Fruit fly (Drosophila melanogaster): ENCODE data around the gene aru.

aru gene

DNA sequence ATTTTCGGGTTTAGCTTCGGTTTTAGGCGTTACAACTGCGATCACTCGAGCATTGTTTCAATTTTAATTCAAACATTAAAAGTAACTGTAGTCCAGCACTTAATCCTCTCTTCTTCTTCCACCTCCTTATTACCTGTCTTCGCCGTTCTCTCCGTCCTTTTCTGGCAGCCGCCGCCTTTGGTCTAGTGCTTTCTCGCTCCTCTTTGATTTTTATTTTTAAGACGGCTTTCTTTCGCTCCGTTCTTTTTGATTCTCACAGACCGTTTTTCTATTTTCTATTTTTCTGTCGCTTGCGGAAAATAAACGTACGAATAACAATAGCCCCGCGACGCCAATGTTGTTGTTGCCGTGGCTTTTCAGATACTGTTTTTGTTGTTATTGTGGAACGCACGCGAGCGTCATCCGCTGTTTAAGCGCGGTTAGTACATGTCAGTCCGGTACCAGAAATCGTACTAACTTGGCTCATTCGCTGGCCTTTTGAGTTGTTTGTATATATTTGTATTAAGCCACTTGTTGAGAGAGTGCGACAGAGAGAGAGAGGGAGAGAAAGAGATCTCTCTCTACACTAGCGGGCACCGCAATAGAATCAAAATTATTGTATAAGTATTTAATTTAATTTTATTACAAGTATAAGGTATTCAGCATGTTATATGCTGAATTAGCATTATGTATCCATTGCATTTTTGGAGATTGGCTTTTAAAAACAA lies at the start of gene aru:
Gene aru (minus strand): TSS at position 456 of the 707 bp plus-strand sequence.
- TF ChIP-seq EcR (GFP tag; optimal IDR thresholded peaks at IDR 0.05): no peak
- no peak for TF ChIP-seq usp (GFP tag; optimal IDR thresholded peaks at IDR 0.05)
- peak; percentile 25 for TF ChIP-seq CG8478 (optimal IDR thresholded peaks at IDR 0.05)
- TF ChIP-seq psq (optimal IDR thresholded peaks at IDR 0.05): no peak

DNA sequence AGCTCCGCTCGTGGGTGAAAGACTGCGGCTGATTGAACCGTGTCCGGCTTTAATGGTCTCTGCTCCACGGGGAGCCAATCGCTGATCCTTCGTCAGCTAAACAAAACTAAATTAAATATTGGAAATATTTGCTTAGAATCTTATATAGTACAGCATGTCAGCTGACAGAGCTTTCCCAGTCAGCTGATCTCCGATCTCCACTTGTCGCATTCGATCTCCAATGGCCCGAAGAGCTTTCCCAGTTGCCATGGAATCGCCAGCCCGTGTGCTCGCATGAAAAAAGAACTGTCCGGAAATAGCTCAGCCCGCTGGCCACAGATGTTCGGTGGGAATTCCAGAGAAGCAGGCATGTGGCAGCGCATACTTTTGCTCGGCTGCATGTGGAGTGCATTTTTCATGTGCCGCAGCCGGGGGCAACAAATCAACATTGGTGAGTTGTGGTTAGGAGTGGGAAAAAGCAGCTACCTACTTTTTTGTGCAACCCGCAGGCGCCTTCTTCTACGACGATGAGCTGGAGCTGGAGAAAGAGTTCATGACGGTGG lies 45.8 kb upstream of the aru start, which contains the start of gene GluRIIC:
Gene GluRIIC (plus strand): TSS at position 237 of the 542 bp plus-strand sequence.
- TF ChIP-seq CG8478 (optimal IDR thresholded peaks at IDR 0.05): no peak
- no peak for TF ChIP-seq psq (optimal IDR thresholded peaks at IDR 0.05)
- no peak for TF ChIP-seq usp (GFP tag; optimal IDR thresholded peaks at IDR 0.05)
- TF ChIP-seq EcR (GFP tag; optimal IDR thresholded peaks at IDR 0.05): no peak
- no peak for TF ChIP-seq pan (optimal IDR thresholded peaks at IDR 0.05)
- TF ChIP-seq Dll (optimal IDR thresholded peaks at IDR 0.05): no peak

DNA sequence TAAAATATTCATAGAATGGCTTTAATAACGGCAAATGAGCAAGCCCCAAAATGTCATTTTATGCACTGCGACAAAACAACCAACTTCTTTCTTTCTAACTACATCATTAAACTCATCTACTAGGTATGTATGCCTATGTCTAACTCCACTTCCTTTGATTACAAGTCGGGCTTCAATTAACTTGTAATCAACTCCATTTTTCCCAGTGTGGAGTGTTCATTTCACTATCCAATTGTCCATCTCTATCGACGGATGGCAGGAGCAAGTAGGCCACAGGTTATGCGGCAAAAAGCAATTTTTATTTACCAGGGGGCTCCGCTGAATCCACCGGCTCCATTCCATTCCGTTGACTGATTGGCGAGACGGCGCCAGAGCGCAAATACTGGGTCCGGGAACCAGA lies 35.6 kb upstream of the aru start:
- no peak for TF ChIP-seq usp (GFP tag; optimal IDR thresholded peaks at IDR 0.05)
- TF ChIP-seq EcR (GFP tag; optimal IDR thresholded peaks at IDR 0.05): no peak
- TF ChIP-seq CG8478 (optimal IDR thresholded peaks at IDR 0.05): no peak
- TF ChIP-seq pan (optimal IDR thresholded peaks at IDR 0.05): no peak
- no peak for TF ChIP-seq Dll (optimal IDR thresholded peaks at IDR 0.05)
- no peak for TF ChIP-seq psq (optimal IDR thresholded peaks at IDR 0.05)

DNA sequence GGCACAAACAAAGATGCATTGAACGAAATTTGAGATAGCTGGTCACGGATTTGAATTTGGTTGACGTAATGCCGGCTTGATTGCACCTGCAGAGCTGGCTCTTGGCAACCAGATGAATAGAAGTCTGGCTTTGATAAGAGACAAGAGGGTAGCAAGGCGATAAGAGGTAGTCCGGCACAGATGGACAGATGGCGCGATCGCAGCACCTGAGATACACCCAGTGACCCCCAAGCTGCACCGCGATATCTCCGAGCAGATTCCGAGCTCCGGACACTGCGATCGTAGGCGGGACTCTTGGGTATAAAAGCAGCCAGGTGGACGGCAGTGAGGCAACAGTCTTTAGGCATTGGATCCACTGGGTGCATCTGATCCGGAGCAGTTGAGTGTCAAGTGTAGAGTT lies 30.2 kb upstream of the aru start, which contains the start of gene Lsp1beta:
Gene Lsp1beta (plus strand): TSS at position 185 of the 400 bp plus-strand sequence.
- TF ChIP-seq psq (optimal IDR thresholded peaks at IDR 0.05): no peak
- TF ChIP-seq EcR (GFP tag; optimal IDR thresholded peaks at IDR 0.05): no peak
- TF ChIP-seq pan (optimal IDR thresholded peaks at IDR 0.05): no peak
- no peak for TF ChIP-seq CG8478 (optimal IDR thresholded peaks at IDR 0.05)
- no peak for TF ChIP-seq Dll (optimal IDR thresholded peaks at IDR 0.05)
- TF ChIP-seq usp (GFP tag; optimal IDR thresholded peaks at IDR 0.05): no peak

DNA sequence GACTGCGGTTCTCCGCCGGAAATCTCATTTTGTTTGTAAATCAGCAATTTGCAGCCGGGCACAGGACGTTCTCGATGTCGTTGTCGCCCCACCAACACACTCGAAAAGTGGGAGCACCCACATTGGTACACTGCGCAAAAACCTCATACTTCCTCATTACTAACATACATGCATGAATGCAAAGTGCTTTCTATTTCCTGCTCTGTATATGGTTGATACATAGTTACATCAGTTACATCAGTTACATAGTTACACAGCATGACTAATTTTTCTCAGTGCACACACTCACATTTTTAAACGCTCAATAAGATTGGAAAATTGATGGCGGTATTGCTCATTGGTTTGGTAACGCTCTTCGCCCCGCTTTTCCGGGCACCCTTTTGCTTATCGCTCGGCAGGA lies 29.0 kb upstream of the aru start:
- TF ChIP-seq pan (optimal IDR thresholded peaks at IDR 0.05) (no peak), CG8478 (optimal IDR thresholded peaks at IDR 0.05) (no peak), Dll (optimal IDR thresholded peaks at IDR 0.05) (no peak), usp (GFP tag; optimal IDR thresholded peaks at IDR 0.05) (no peak), psq (optimal IDR thresholded peaks at IDR 0.05) (no peak), EcR (GFP tag; optimal IDR thresholded peaks at IDR 0.05) (no peak)

DNA sequence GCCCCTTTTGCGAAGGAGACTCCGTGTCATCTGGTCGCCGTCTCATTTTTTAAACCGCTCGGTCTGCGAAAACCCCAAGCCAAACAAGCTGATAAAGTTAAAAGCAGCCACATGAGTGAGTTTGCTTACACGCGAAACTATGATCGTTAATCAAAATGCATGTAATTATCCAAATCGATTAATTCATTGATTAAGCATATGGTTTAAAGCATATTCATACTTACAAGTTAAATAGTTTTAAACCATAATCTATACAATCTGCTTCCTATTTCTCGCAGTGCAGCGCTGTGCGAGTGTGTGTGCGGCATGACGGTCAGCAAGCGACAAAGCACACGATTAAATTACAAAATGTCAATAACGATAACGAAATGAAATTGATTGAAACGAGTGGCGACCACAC lies 27.3 kb upstream of the aru start:
- TF ChIP-seq CG8478 (optimal IDR thresholded peaks at IDR 0.05): no peak
- no peak for TF ChIP-seq Dll (optimal IDR thresholded peaks at IDR 0.05)
- no peak for TF ChIP-seq psq (optimal IDR thresholded peaks at IDR 0.05)
- TF ChIP-seq pan (optimal IDR thresholded peaks at IDR 0.05): no peak
- no peak for TF ChIP-seq usp (GFP tag; optimal IDR thresholded peaks at IDR 0.05)
- TF ChIP-seq EcR (GFP tag; optimal IDR thresholded peaks at IDR 0.05): no peak

DNA sequence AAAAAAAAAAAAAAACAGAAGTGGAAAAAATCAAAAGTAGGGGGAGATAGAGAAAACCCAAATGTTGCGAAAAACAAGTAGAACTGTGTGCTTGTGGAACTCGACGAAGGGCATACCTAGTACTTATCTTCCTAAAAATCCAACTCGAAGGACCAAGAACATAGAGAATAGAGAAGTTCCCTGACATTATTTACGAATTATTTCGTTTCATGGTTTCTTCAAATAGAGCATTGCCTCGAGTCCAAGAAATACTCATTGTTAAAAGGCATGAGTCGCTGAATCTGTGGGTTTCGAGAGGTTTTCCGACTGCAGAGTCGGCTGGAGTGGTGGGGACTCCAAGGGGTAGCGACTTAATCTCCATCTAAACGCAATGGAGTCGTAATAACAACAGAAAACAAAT lies 25.0 kb upstream of the aru start:
- TF ChIP-seq CG8478 (optimal IDR thresholded peaks at IDR 0.05) (no peak), pan (optimal IDR thresholded peaks at IDR 0.05) (no peak), EcR (GFP tag; optimal IDR thresholded peaks at IDR 0.05) (no peak), Dll (optimal IDR thresholded peaks at IDR 0.05) (no peak), psq (optimal IDR thresholded peaks at IDR 0.05) (no peak), usp (GFP tag; optimal IDR thresholded peaks at IDR 0.05) (no peak)

DNA sequence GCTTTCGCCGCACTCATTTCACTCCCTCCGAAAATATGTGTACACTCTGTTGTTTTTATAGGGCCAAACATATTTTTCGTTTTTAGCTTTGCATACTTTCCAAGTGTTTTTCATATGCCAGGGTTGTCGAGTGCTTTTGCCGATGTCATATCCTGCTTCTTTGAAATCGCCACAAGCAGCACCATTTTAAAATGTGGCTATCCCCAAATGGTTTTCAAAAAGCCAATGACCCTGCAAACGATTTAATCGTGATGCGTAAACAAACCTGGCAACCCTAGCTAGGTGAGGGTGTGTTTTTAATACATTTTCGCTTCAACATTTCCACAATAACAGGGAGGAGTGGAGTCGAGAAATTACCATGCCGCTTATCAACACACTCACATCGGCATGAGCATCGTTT lies 24.3 kb upstream of the aru start:
- TF ChIP-seq CG8478 (optimal IDR thresholded peaks at IDR 0.05): no peak
- TF ChIP-seq EcR (GFP tag; optimal IDR thresholded peaks at IDR 0.05): no peak
- no peak for TF ChIP-seq usp (GFP tag; optimal IDR thresholded peaks at IDR 0.05)
- TF ChIP-seq Dll (optimal IDR thresholded peaks at IDR 0.05): no peak
- no peak for TF ChIP-seq pan (optimal IDR thresholded peaks at IDR 0.05)
- no peak for TF ChIP-seq psq (optimal IDR thresholded peaks at IDR 0.05)

DNA sequence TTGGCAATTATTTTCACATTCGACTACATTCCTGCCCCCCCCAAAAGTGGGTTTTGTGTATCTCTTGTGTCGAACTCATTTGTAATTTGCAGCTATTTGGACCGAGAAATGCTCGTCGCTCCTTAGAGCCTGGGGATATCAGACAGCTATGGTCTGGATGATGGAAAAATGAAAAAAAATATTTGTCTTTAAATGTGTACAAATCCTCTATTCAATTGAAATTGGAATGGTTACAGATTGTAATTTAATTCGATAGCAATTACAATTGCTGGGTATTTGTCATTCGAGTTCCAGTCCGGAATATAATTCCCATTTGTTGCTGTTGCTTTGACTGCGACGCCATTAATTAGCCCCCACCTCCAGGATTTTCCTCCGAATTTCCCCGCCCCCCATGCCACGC lies 21.6 kb upstream of the aru start:
- TF ChIP-seq psq (optimal IDR thresholded peaks at IDR 0.05): no peak
- TF ChIP-seq Dll (optimal IDR thresholded peaks at IDR 0.05): no peak
- no peak for TF ChIP-seq CG8478 (optimal IDR thresholded peaks at IDR 0.05)

DNA sequence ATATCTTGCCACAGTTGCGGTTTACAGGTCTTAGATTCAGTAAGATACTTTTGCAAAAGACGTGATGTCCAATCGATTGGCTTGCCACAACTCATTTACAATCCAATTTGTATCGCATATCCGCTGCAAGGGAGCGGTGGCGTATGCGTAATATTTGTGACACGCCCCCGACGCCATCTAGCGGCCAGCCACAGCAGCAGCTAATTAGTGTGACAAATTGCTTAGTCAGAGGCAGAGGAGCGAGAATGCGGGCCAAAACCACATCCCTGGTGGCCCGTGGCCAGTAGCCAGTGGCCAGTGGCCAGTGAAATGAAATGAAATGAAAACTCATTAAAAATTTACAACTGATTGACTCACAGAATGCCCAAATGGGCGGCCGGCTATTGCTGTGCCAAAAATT lies 19.6 kb upstream of the aru start:
- TF ChIP-seq psq (optimal IDR thresholded peaks at IDR 0.05): no peak
- TF ChIP-seq Dll (optimal IDR thresholded peaks at IDR 0.05): no peak
- no peak for TF ChIP-seq EcR (GFP tag; optimal IDR thresholded peaks at IDR 0.05)
- TF ChIP-seq pan (optimal IDR thresholded peaks at IDR 0.05): no peak
- TF ChIP-seq usp (GFP tag; optimal IDR thresholded peaks at IDR 0.05): no peak
- TF ChIP-seq CG8478 (optimal IDR thresholded peaks at IDR 0.05): no peak

DNA sequence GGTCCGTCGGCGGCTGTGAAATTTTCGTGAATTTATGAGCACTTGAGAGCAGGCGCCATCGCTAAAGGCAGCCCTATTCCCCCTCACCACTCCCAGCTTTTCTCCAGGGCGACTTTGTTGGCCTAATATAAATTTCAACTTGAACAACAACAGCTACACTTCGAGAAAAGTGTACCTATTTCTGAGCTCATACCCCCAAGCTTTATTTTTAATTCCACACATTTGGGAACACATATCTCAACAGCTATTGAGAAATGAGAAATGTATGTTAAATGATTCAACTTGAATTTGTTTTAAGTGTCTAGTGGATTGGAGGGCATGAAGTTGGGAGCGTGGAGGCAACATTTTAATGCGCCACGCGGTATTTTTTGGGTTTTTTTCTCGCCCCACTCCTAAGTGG lies 18.6 kb upstream of the aru start:
- TF ChIP-seq Dll (optimal IDR thresholded peaks at IDR 0.05) (no peak), psq (optimal IDR thresholded peaks at IDR 0.05) (no peak), CG8478 (optimal IDR thresholded peaks at IDR 0.05) (no peak), pan (optimal IDR thresholded peaks at IDR 0.05) (no peak), EcR (GFP tag; optimal IDR thresholded peaks at IDR 0.05) (no peak), usp (GFP tag; optimal IDR thresholded peaks at IDR 0.05) (no peak)

DNA sequence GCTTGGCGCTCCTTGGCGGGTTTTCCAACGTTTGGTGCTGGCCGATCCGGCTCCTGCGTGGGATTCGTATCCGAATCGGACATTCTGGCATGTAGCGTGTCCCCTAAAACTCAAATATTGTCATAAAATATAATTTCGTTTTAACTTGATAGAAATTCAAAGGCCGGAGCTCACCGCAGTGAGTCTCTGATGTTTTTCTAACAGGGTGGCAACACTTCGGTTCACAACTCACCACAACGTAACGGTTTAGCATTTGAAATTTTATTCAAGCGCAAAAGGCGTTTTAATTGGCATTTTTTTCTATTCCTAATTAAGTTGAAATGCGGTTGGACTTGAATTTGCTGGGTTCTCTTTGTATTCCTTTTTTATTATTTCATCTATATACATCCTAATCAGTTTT lies 16.8 kb upstream of the aru start, which contains the start of gene CG15824:
Gene CG15824 (minus strand): TSS at position 172 of the 400 bp plus-strand sequence.
- TF ChIP-seq Dll (optimal IDR thresholded peaks at IDR 0.05) (no peak), usp (GFP tag; optimal IDR thresholded peaks at IDR 0.05) (no peak), EcR (GFP tag; optimal IDR thresholded peaks at IDR 0.05) (no peak), pan (optimal IDR thresholded peaks at IDR 0.05) (no peak), CG8478 (optimal IDR thresholded peaks at IDR 0.05) (no peak), psq (optimal IDR thresholded peaks at IDR 0.05) (no peak)
